Worm (Caenorhabditis elegans): ENCODE results near the gene pot-2.

DNA sequence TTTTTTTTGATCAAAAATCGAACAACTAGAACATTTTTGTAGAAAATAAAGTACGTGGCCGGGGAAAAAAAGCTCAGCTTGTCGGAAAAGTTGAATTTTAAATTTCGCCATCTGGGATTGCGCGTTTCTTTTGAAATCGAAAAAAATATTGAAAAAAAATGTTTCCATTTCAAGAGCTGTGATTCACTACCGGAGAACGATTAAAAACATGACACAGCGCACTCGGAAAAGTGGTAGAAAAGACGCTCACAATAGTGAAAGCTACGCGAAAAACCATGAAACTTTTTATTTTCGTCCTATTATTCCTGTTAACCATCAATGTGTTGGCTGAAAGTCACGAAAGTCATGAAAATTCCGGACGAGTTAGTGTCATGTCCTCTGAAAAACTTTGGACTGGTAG lies 13.8 kb downstream of the pot-2 start, which contains the start of the genes clec-147 and C04H5.7:
- no peak for TF ChIP-seq ztf-4 (tag; optimal IDR thresholded peaks at IDR 0.05)
- TF ChIP-seq snpc-4 (tag; optimal IDR thresholded peaks at IDR 0.05), result no peak
- no peak for TF ChIP-seq ama-1 (optimal IDR thresholded peaks at IDR 0.05)
- no peak for TF ChIP-seq ceh-16 (tag; optimal IDR thresholded peaks at IDR 0.05)
- TF ChIP-seq ceh-82 (tag; optimal IDR thresholded peaks at IDR 0.05), result no peak
- no peak for TF ChIP-seq ztf-11 (tag; optimal IDR thresholded peaks at IDR 0.05)
- TF ChIP-seq ceh-9 (tag; optimal IDR thresholded peaks at IDR 0.05), result no peak
